Worm (Caenorhabditis elegans) whole organism, L3 larva: ENCODE data around the gene W09C2.7.
A peak's percentile ranks its signal among the peaks of the same experiment; 100 is the strongest.

Experiments
- R02D3.7 ChIP-seq: fragments of 150-350 bp; optimal IDR thresholded peaks from 2 replicates; lab custom pipeline; 2014; ENCODE audit warnings: missing biosample characterization, missing genetic modification characterization
- ZK546.5 ChIP-seq: sonication (generic microtip); optimal IDR thresholded peaks from 2 replicates; lab custom pipeline; 2017; ENCODE audit warnings: missing biosample characterization, missing genetic modification characterization
- ama-1 ChIP-seq: fragments of 150-350 bp; optimal IDR thresholded peaks from 2 replicates; lab custom pipeline; 2018
- ceh-28 ChIP-seq: fragments of 150-350 bp; optimal IDR thresholded peaks from 2 replicates; lab custom pipeline; 2014; ENCODE audit warnings: missing biosample characterization, missing genetic modification reagents, missing genetic modification characterization
- ceh-82 ChIP-seq: fragments of 150-350 bp; optimal IDR thresholded peaks from 2 replicates; lab custom pipeline; 2014; ENCODE audit warnings: missing biosample characterization, missing genetic modification characterization
- daf-12 ChIP-seq: fragments of 150-350 bp; optimal IDR thresholded peaks from 2 replicates; lab custom pipeline; 2014; ENCODE audit warnings: missing biosample characterization, missing genetic modification reagents, missing genetic modification characterization
- egl-27 ChIP-seq: sonication (generic microtip); optimal IDR thresholded peaks from 4 replicates; lab custom pipeline; 2017; ENCODE audit warnings: missing biosample characterization, missing genetic modification reagents, missing genetic modification characterization
- elt-1 ChIP-seq: fragments of 150-350 bp; optimal IDR thresholded peaks from 2 replicates; lab custom pipeline; 2014; ENCODE audit warnings: missing biosample characterization, missing genetic modification characterization
- elt-2 ChIP-seq: sonication (generic microtip); optimal IDR thresholded peaks from 2 replicates; lab custom pipeline; 2016; ENCODE audit warnings: missing genetic modification reagents, mild to moderate bottlenecking, missing genetic modification characterization, missing compliant biosample characterization
- elt-3 ChIP-seq, 3 experiments: fragments of 150-350 bp in 1 of 3; sonication (generic microtip) in 2 of 3; optimal IDR thresholded peaks; 2 replicates in 2 of 3; 4 replicates in 1 of 3; lab custom pipeline; 2014 to 2017; ENCODE audit warnings: missing biosample characterization in 3 of 3, missing genetic modification characterization in 3 of 3
- eor-1 ChIP-seq, 2 experiments: fragments of 150-350 bp; optimal IDR thresholded peaks; 2 replicates each; lab custom pipeline; 2014 to 2018; ENCODE audit warnings: missing biosample characterization in 2 of 2, missing genetic modification characterization in 2 of 2
- fkh-10 ChIP-seq: sonication (generic microtip); optimal IDR thresholded peaks from 2 replicates; lab custom pipeline; 2017; ENCODE audit warnings: missing biosample characterization, missing genetic modification reagents, missing genetic modification characterization
- fkh-2 ChIP-seq: fragments of 150-350 bp; optimal IDR thresholded peaks from 2 replicates; lab custom pipeline; 2014; ENCODE audit warnings: missing biosample characterization, missing genetic modification reagents, missing genetic modification characterization
- fos-1 ChIP-seq: fragments of 150-350 bp; optimal IDR thresholded peaks from 2 replicates; lab custom pipeline; 2014; ENCODE audit warnings: missing biosample characterization, missing genetic modification characterization
- hmg-11 ChIP-seq: sonication (generic microtip); optimal IDR thresholded peaks from 2 replicates; lab custom pipeline; 2016; ENCODE audit warnings: missing genetic modification characterization, missing compliant biosample characterization
- jun-1 ChIP-seq: fragments of 150-350 bp; optimal IDR thresholded peaks from 2 replicates; lab custom pipeline; 2014; ENCODE audit warnings: missing biosample characterization, missing genetic modification reagents, missing genetic modification characterization
- lsy-12 ChIP-seq: sonication (generic microtip); optimal IDR thresholded peaks from 2 replicates; lab custom pipeline; 2016; ENCODE audit warnings: mild to moderate bottlenecking, missing genetic modification characterization, missing compliant biosample characterization
- mdl-1 ChIP-seq: fragments of 150-350 bp; optimal IDR thresholded peaks from 2 replicates; lab custom pipeline; 2014; ENCODE audit warnings: missing biosample characterization, missing genetic modification characterization
- mml-1 ChIP-seq: fragments of 150-350 bp; sonication (generic microtip); optimal IDR thresholded peaks from 3 replicates; lab custom pipeline; 2014; ENCODE audit warnings: missing biosample characterization, missing genetic modification characterization
- nfya-1 ChIP-seq: sonication (generic microtip); optimal IDR thresholded peaks from 2 replicates; lab custom pipeline; 2017; ENCODE audit warnings: missing genetic modification characterization, mild to moderate bottlenecking, missing compliant biosample characterization, antibody characterized with exemption, moderate library complexity; ENCODE audit not compliant: insufficient read depth
- nhr-11 ChIP-seq: fragments of 150-350 bp; optimal IDR thresholded peaks from 2 replicates; lab custom pipeline; 2014; ENCODE audit warnings: missing biosample characterization, missing genetic modification characterization
- nhr-12 ChIP-seq: fragments of 150-350 bp; optimal IDR thresholded peaks from 2 replicates; lab custom pipeline; 2014; ENCODE audit warnings: missing biosample characterization, missing genetic modification characterization
- nhr-23 ChIP-seq: fragments of 150-350 bp; optimal IDR thresholded peaks from 2 replicates; lab custom pipeline; 2014; ENCODE audit warnings: missing biosample characterization, missing genetic modification reagents, missing genetic modification characterization
- nhr-237 ChIP-seq: fragments of 150-350 bp; optimal IDR thresholded peaks from 2 replicates; lab custom pipeline; 2014; ENCODE audit warnings: missing biosample characterization, missing genetic modification characterization
- nhr-25 ChIP-seq: sonication (generic microtip); optimal IDR thresholded peaks from 2 replicates; lab custom pipeline; 2017; ENCODE audit warnings: missing biosample characterization, missing genetic modification characterization
- nhr-28 ChIP-seq: fragments of 150-350 bp; optimal IDR thresholded peaks from 2 replicates; lab custom pipeline; 2014; ENCODE audit warnings: missing biosample characterization, missing genetic modification characterization
- nhr-43 ChIP-seq: sonication (generic microtip); optimal IDR thresholded peaks from 2 replicates; lab custom pipeline; 2016; ENCODE audit warnings: mild to moderate bottlenecking, missing genetic modification characterization, missing compliant biosample characterization; ENCODE audit not compliant: poor library complexity, severe bottlenecking
- nhr-67 ChIP-seq: fragments of 150-350 bp; optimal IDR thresholded peaks from 2 replicates; lab custom pipeline; 2014; ENCODE audit warnings: missing biosample characterization, missing genetic modification characterization
- nhr-76 ChIP-seq: fragments of 150-350 bp; sonication (generic microtip); optimal IDR thresholded peaks from 5 replicates; lab custom pipeline; 2014; ENCODE audit warnings: missing biosample characterization, missing genetic modification characterization
- pha-4 ChIP-seq: fragments of 150-350 bp; optimal IDR thresholded peaks from 2 replicates; lab custom pipeline; 2014; ENCODE audit warnings: missing biosample characterization, missing genetic modification reagents, missing genetic modification characterization
- pqm-1 ChIP-seq: fragments of 150-350 bp; optimal IDR thresholded peaks from 2 replicates; lab custom pipeline; 2017; ENCODE audit warnings: missing biosample characterization, missing genetic modification characterization, inconsistent platforms
- tbx-2 ChIP-seq: sonication (generic microtip); optimal IDR thresholded peaks from 2 replicates; lab custom pipeline; 2016; ENCODE audit warnings: mild to moderate bottlenecking, missing genetic modification characterization, missing compliant biosample characterization
- unc-39 ChIP-seq: sonication (generic microtip); optimal IDR thresholded peaks from 4 replicates; lab custom pipeline; 2017; ENCODE audit warnings: missing biosample characterization, missing genetic modification characterization
- unc-62 ChIP-seq: fragments of 150-350 bp; sonication (generic microtip); optimal IDR thresholded peaks from 4 replicates; lab custom pipeline; 2014; ENCODE audit warnings: missing biosample characterization, missing genetic modification reagents, missing genetic modification characterization
- zag-1 ChIP-seq: fragments of 150-350 bp; optimal IDR thresholded peaks from 2 replicates; lab custom pipeline; 2014; ENCODE audit warnings: missing biosample characterization, missing genetic modification characterization
- ztf-11 ChIP-seq: fragments of 150-350 bp; optimal IDR thresholded peaks from 2 replicates; lab custom pipeline; 2014; ENCODE audit warnings: missing biosample characterization, missing genetic modification characterization
- ztf-4 ChIP-seq: fragments of 150-350 bp; optimal IDR thresholded peaks from 2 replicates; lab custom pipeline; 2014; ENCODE audit warnings: missing biosample characterization, missing genetic modification characterization

Gene W09C2.7

DNA sequence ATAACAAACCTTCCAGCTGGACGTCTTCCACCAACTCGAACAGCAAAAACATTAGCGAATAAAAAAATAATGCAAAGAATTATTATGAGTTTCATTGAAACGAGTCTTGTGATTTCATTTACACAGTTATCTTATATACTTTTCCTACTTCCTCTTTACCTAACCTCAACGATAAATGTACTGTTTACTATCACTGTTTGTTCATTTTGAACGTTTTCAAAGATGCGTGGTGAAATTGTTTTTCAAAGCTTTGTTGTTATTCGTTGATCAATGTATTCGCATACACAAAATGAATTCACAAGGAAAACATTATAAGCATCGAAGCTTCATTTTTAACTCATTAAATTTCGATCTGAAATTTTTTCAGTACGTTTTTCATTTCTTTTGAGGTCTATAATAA lies at the start of gene W09C2.7:
W09C2.7 (minus strand) TSS at position 101 of the 400 bp plus-strand sequence.
- TF ChIP-seq ceh-82 (no peak), nhr-76 (tag; lab: Kevin White, UChicago) (no peak), mml-1 (tag; lab: Kevin White, UChicago) (no peak), jun-1 (tag; lab: Kevin White, UChicago) (no peak), R02D3.7 (tag; lab: Kevin White, UChicago) (no peak), fos-1 (no peak), fkh-2 (tag; lab: Kevin White, UChicago) (no peak), ztf-11 (no peak), zag-1 (tag; lab: Kevin White, UChicago) (no peak), pqm-1 (tag; lab: Kevin White, UChicago) (no peak)

DNA sequence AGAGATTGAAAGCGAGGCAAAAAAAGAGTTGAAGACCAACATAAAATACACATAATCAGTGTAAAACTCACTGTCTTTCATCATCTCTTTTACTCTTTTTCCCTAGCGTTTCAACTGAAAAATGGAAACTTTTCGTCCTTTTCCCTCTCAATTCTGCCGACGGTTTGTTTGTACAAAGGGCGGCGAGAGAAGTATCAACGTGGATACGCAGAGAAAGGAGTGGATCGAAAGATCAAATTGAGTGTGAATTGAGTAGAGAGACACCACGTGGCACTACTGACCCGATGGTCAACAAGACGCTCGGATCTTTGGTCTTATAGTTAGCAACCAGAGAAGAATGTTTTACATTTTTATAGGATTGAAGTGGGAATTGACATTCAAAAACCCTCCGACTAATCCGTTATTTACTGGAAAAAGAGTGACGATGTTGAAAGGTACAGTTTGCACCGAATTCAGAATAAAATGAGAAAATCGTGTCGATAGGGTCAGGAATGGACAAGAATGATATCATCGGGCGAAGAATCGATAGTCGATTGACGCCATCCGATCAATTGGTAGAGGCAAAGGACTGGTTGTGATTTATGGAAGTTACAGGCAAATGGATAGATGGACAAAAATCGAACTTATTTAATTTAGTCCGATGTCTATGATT lies 49.0 kb upstream of the W09C2.7 start:
- TF ChIP-seq elt-3 (tag; optimal IDR thresholded peaks at IDR 0.05; lab: Kevin White, UChicago) (no peak), nhr-12 (tag; lab: Kevin White, UChicago) (no peak), ama-1 (lab: Kevin White, UChicago) (peak; percentile 41), tbx-2 (tag; lab: Kevin White, UChicago) (no peak), ceh-82 (no peak), nhr-11 (tag; lab: Kevin White, UChicago) (no peak), mdl-1 (tag; lab: Kevin White, UChicago) (peak; percentile 56), nfya-1 (tag; lab: Kevin White, UChicago) (peak; percentile 43), egl-27 (tag; lab: Kevin White, UChicago) (no peak), unc-62 (GFP tag; lab: Kevin White, UChicago) (no peak), nhr-67 (tag; lab: Kevin White, UChicago) (no peak), nhr-43 (tag; lab: Kevin White, UChicago) (peak; percentile 11), ztf-4 (peak; percentile 34), unc-39 (no peak), elt-2 (tag; lab: Kevin White, UChicago) (peak; percentile 73), lsy-12 (tag; lab: Kevin White, UChicago) (no peak), jun-1 (tag; lab: Kevin White, UChicago) (peak; percentile 62), nhr-25 (tag; lab: Kevin White, UChicago) (peak; percentile 34), eor-1 (tag; optimal IDR thresholded peaks at IDR 0.05; lab: Kevin White, UChicago) (no peak), nhr-237 (tag; lab: Kevin White, UChicago) (no peak), pqm-1 (tag; lab: Kevin White, UChicago) (peak; percentile 76), fkh-10 (no peak), pha-4 (tag; lab: Kevin White, UChicago) (peak; percentile 97)

DNA sequence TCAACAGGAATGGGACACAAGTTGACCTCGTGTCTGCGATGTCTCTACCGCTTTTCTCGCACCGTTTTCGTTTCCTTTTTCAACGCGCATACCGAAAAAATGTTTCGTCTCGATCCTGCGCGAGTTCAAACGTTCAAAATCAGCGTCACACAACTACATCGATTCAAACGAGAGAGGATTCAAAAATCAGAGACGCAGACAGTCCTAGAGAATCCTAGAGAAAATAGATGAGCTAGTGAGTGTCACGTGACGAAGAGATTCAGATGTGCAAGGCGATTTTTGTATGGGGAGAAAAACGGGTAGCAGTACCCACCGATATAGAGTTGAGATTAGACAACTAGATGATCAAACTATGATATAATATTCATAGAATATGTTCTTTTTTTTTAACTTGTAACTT lies 47.8 kb upstream of the W09C2.7 start:
- TF ChIP-seq ztf-4, result no peak
- TF ChIP-seq nhr-28, result no peak
- TF ChIP-seq ama-1 (lab: Kevin White, UChicago), result peak; percentile 39
- no peak for TF ChIP-seq nhr-11 (tag; lab: Kevin White, UChicago)
- peak; percentile 70 for TF ChIP-seq elt-1 (tag; lab: Kevin White, UChicago)
- peak; percentile 42 for TF ChIP-seq nhr-25 (tag; lab: Kevin White, UChicago)
- TF ChIP-seq nhr-43 (tag; lab: Kevin White, UChicago), result peak; percentile 80
- peak; percentile 64 for TF ChIP-seq mdl-1 (tag; lab: Kevin White, UChicago)
- TF ChIP-seq ZK546.5, result no peak
- TF ChIP-seq lsy-12 (tag; lab: Kevin White, UChicago), result peak; percentile 38
- TF ChIP-seq nhr-67 (tag; lab: Kevin White, UChicago), result no peak
- TF ChIP-seq daf-12, result no peak
- peak; percentile 22 for TF ChIP-seq hmg-11 (tag; lab: Kevin White, UChicago)
- peak; percentile 19 for TF ChIP-seq R02D3.7 (tag; lab: Kevin White, UChicago)
- no peak for TF ChIP-seq elt-3 (tag; optimal IDR thresholded peaks at IDR 0.05; lab: Kevin White, UChicago)
- peak; percentile 78 for TF ChIP-seq nhr-23
- TF ChIP-seq fkh-2 (tag; lab: Kevin White, UChicago), result no peak
- peak; percentile 37 for TF ChIP-seq ceh-28
